Worm (Caenorhabditis elegans) whole organism, L3 larva: Measurements from ENCODE around the gene Y57G11C.5.

Source experiments
- elt-3 ChIP-seq, 3 experiments: fragments of 150-350 bp in 1 of 3; sonication (generic microtip) in 2 of 3; optimal IDR thresholded peaks; 2 replicates in 2 of 3; 4 replicates in 1 of 3; lab custom pipeline; 2014 to 2017; ENCODE audit warnings: missing biosample characterization in 3 of 3, missing genetic modification characterization in 3 of 3
- mdl-1 ChIP-seq: fragments of 150-350 bp; optimal IDR thresholded peaks from 2 replicates; lab custom pipeline; 2014; ENCODE audit warnings: missing biosample characterization, missing genetic modification characterization
- mml-1 ChIP-seq: fragments of 150-350 bp; sonication (generic microtip); optimal IDR thresholded peaks from 3 replicates; lab custom pipeline; 2014; ENCODE audit warnings: missing biosample characterization, missing genetic modification characterization
- nhr-43 ChIP-seq: sonication (generic microtip); optimal IDR thresholded peaks from 2 replicates; lab custom pipeline; 2016; ENCODE audit warnings: mild to moderate bottlenecking, missing genetic modification characterization, missing compliant biosample characterization; ENCODE audit not compliant: poor library complexity, severe bottlenecking
- pqm-1 ChIP-seq: fragments of 150-350 bp; optimal IDR thresholded peaks from 2 replicates; lab custom pipeline; 2017; ENCODE audit warnings: missing biosample characterization, missing genetic modification characterization, inconsistent platforms
- tbx-2 ChIP-seq: sonication (generic microtip); optimal IDR thresholded peaks from 2 replicates; lab custom pipeline; 2016; ENCODE audit warnings: mild to moderate bottlenecking, missing genetic modification characterization, missing compliant biosample characterization
- ztf-11 ChIP-seq: fragments of 150-350 bp; optimal IDR thresholded peaks from 2 replicates; lab custom pipeline; 2014; ENCODE audit warnings: missing biosample characterization, missing genetic modification characterization

ce11 chrIV:14765336-14765735, at the start of gene Y57G11C.5:
- TF ChIP-seq ztf-11 (no peak), tbx-2 (no peak), mml-1 (tag; lab: Kevin White, UChicago) (no peak), nhr-43 (tag; lab: Kevin White, UChicago) (no peak), pqm-1 (no peak), mdl-1 (no peak), elt-3 (tag; optimal IDR thresholded peaks at IDR 0.05; lab: Kevin White, UChicago) (no peak)
